Fruit fly (Drosophila melanogaster): ENCODE measurements around the gene CG14315.

CG14315 gene

DNA sequence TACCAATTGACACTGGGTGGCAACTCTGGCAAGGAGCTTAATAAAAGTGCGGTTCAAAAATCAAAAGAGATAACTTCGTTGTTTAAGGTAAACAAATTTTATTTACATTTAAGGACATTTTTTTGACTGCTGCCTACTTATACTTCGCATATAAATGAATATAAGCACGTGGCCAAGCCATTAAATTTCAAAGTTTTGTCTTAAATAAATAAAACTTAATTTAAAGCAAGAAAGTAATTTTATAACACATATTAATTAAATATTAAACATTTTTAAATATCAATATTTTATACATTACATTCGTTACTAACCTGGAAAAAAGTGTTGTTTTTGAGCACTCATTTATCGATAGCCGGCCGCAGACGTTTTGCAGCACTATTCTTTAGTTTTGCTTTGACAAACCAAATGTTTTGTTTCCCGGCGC lies 30.2 kb downstream of the CG14315 start, which contains the start of the genes CG12321 and MED17 (continued):
- TF ChIP-seq schlank (tag; optimal IDR thresholded peaks at IDR 0.05) (peak; percentile 26), knrl (GFP tag; IDR thresholded peaks at IDR 0.05; ENCODE audit: partially characterized antibody) (0 out of 3 replicates have a peak, but pooled peaks have one; percentile 14), CG8359 (GFP tag; optimal IDR thresholded peaks at IDR 0.05; ENCODE audit: borderline replicate concordance) (peak; percentile 46), Ptx1 (GFP tag; IDR thresholded peaks at IDR 0.05) (peak; percentile 93), dmrt99B (tag; optimal IDR thresholded peaks at IDR 0.05) (peak; percentile 77), Sox102F (GFP tag; optimal IDR thresholded peaks at IDR 0.05) (peak; percentile 91), CG1529 (GFP tag; optimal IDR thresholded peaks at IDR 0.05) (peak; percentile 68), CG15479 (GFP tag; optimal IDR thresholded peaks at IDR 0.05) (no peak), CG15269 (tag; optimal IDR thresholded peaks at IDR 0.05) (peak; percentile 89), dmrt11E (tag; optimal IDR thresholded peaks at IDR 0.05) (peak; percentile 87), CG4820 (GFP tag; optimal IDR thresholded peaks at IDR 0.05) (peak; percentile 89), CG6854 (GFP tag; optimal IDR thresholded peaks at IDR 0.05) (peak; percentile 61), Mad (GFP tag; optimal IDR thresholded peaks at IDR 0.05) (peak; percentile 57), CG12104 (GFP tag; optimal IDR thresholded peaks at IDR 0.05) (peak; percentile 88), CG8290 (GFP tag; optimal IDR thresholded peaks at IDR 0.05) (peak; percentile 96), CG8290 (tag; optimal IDR thresholded peaks at IDR 0.05) (peak; percentile 73 to 85), Rfx (GFP tag; IDR thresholded peaks at IDR 0.05) (peak; percentile 96), CG7963 (GFP tag; IDR thresholded peaks at IDR 0.05; ENCODE audit: partially characterized antibody) (no peak), CG1792 (GFP tag; optimal IDR thresholded peaks at IDR 0.05) (peak; percentile 10), Hr39 (optimal IDR thresholded peaks at IDR 0.05) (no peak), MBD-R2 (GFP tag; IDR thresholded peaks at IDR 0.05) (peak; percentile 86), lola (GFP tag; optimal IDR thresholded peaks at IDR 0.05) (peak in 1 of 3 experiments; percentile 85), repo (GFP tag; optimal IDR thresholded peaks at IDR 0.05) (peak; percentile 18), CG11456 (GFP tag; IDR thresholded peaks at IDR 0.05) (peak; percentile 92), mirr (GFP tag; optimal IDR thresholded peaks at IDR 0.05) (peak; percentile 19), Oli (tag; optimal IDR thresholded peaks at IDR 0.05) (peak; percentile 89), zfh1 (GFP tag; IDR thresholded peaks at IDR 0.05) (peak; percentile 85), CG8478 (optimal IDR thresholded peaks at IDR 0.05) (no peak), CG14710 (tag; optimal IDR thresholded peaks at IDR 0.05) (peak; percentile 92), lab (GFP tag; optimal IDR thresholded peaks at IDR 0.05) (peak; percentile 90), CG18262 (tag; optimal IDR thresholded peaks at IDR 0.05) (peak; percentile 90), CG9817 (tag; optimal IDR thresholded peaks at IDR 0.05) (peak; percentile 86), unc-4 (GFP tag; IDR thresholded peaks at IDR 0.05; ENCODE audit: partially characterized antibody) (peak; percentile 31; the same call in 1 of the 2 replicates), org-1 (GFP tag; optimal IDR thresholded peaks at IDR 0.05) (peak; percentile 62), B-H2 (GFP tag; optimal IDR thresholded peaks at IDR 0.05) (peak; percentile 88), gt (GFP tag; IDR thresholded peaks at IDR 0.05) (peak; percentile 70), danr (GFP tag; IDR thresholded peaks at IDR 0.05) (peak; percentile 73; the same call in 1 of the 2 replicates), Hey (tag; optimal IDR thresholded peaks at IDR 0.05) (no peak), Sin3A (optimal IDR thresholded peaks at IDR 0.05) (peak; percentile 5), CG12155 (GFP tag; optimal IDR thresholded peaks at IDR 0.05) (peak; percentile 90), CG32772 (GFP tag; IDR thresholded peaks at IDR 0.05) (peak; percentile 88), yki (optimal IDR thresholded peaks at IDR 0.05) (no peak), fu2 (GFP tag; optimal IDR thresholded peaks at IDR 0.05) (peak; percentile 62), Fer3 (tag; optimal IDR thresholded peaks at IDR 0.05) (peak; percentile 85), Jarid2 (GFP tag; optimal IDR thresholded peaks at IDR 0.05) (peak; percentile 48), stc (GFP tag; IDR thresholded peaks at IDR 0.05) (peak; percentile 65), gsb (GFP tag; IDR thresholded peaks at IDR 0.05) (peak; percentile 46), corto (GFP tag; optimal IDR thresholded peaks at IDR 0.05) (no peak), caup (GFP tag; optimal IDR thresholded peaks at IDR 0.05; ENCODE audit: severe bottlenecking) (peak; percentile 88), Nf-YC (tag; optimal IDR thresholded peaks at IDR 0.05) (peak; percentile 72), ro (GFP tag; IDR thresholded peaks at IDR 0.05) (peak; percentile 67)

Data from whole organism, embryonic.